Worm (Caenorhabditis elegans) whole organism, midembryonic: Measurements from ENCODE around the gene nac-2.
"Not testable (repeated sequence)": the region's sequence is repeated elsewhere in the genome, so short reads cannot be mapped to it uniquely, and the experiment has no call there.

ENCODE experiments used
- flt-1 ChIP-seq: fragments of 200-800 bp; sonication (Bioruptor generic); IDR thresholded peaks from 2 replicates; pipeline ENCODE4 v1.3.6; 2022; ENCODE audit warnings: missing genetic modification characterization, missing compliant biosample characterization
- med-1 ChIP-seq: sonication (generic microtip); optimal IDR thresholded peaks from 2 replicates; lab custom pipeline; 2017; ENCODE audit warnings: missing genetic modification characterization, mild to moderate bottlenecking, missing compliant biosample characterization, antibody characterized with exemption, missing genetic modification reagents; ENCODE audit not compliant: insufficient read depth
- ref-1 ChIP-seq: fragments of 200-800 bp; sonication (Bioruptor generic); conservative IDR thresholded peaks from 2 replicates; pipeline ENCODE4 v1.3.6; 2022; ENCODE audit warnings: missing genetic modification reagents, missing genetic modification characterization, missing compliant biosample characterization
- tab-1 ChIP-seq: fragments of 200-800 bp; sonication (Bioruptor generic); IDR thresholded peaks from 2 replicates; pipeline ENCODE4 v1.3.6; 2022; ENCODE audit warnings: missing genetic modification characterization, missing compliant biosample characterization

DNA sequence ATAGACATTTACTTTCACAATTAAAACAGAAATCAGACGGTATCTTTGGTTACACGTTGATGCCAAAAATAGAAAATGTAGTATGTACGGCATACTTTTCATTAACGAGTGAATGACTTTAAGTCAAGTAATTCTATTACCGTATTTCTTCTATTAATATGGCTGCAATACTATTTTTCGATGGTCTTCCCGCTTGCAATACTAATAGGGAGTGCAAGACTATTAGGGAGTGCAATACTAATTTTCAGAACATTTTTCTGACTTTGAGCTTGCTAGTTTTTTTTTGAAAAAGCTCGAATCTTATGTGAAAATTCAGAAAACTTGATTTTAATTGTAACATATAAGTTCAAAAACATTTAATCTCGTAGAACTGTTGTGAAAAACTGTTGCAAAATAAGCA is 53.3 kb downstream of the nac-2 start, which contains the start of gene R08D7.7:
- not testable (repeated sequence) for TF ChIP-seq flt-1 (GFP tag; lab: Robert Waterston, UW); tab-1; med-1; ref-1 (GFP tag; lab: Robert Waterston, UW)
